Worm (Caenorhabditis elegans) whole organism, early embryonic: ENCODE results near the gene clec-35.

ENCODE experiments used
- ama-1 ChIP-seq: fragments of 150-350 bp; optimal IDR thresholded peaks from 2 replicates; lab custom pipeline; 2014
- hmg-4 ChIP-seq: fragments of 200-800 bp; sonication (Bioruptor generic); optimal IDR thresholded peaks from 2 replicates; lab custom pipeline; 2018; ENCODE audit warnings: mild to moderate bottlenecking, missing genetic modification characterization, missing compliant biosample characterization
- scrt-1 ChIP-seq: fragments of 200-800 bp; sonication (Bioruptor generic); IDR thresholded peaks from 2 replicates; pipeline ENCODE4 v1.3.6; 2022; ENCODE audit warnings: missing genetic modification characterization, missing compliant biosample characterization

- TF ChIP-seq scrt-1 (GFP tag; lab: Robert Waterston, UW) = no peak
- no peak for TF ChIP-seq ama-1
- no peak for TF ChIP-seq hmg-4
Observed at ce11 chrV:16831921-16832320, 21.9 kb downstream of the clec-35 start, which contains the start of gene srh-215.
